2 fruit fly cellular contexts compared by ENCODE assay signal in genomic region chr3L:9691476-9691826, dm6.
TF ChIP-seq lines count a peak whose summit lies in the region.

No protein-coding gene starts in this region.

- TF ChIP-seq CTCF in whole organism, embryonic (GFP tag; optimal IDR thresholded peaks at IDR 0.05; lab: Kevin White, UChicago) = no peak

TF ChIP-seq in whole organism, adult, 20 proteins besides CTCF, POLR2A, EP300 and RAD21:
- TF ChIP-seq Mnt (GFP tag; optimal IDR thresholded peaks at IDR 0.05; lab: Kevin White, UChicago) (peak; percentile 8), Hr96 (GFP tag; optimal IDR thresholded peaks at IDR 0.05; lab: Kevin White, UChicago) (peak; percentile 8), Clk (GFP tag; optimal IDR thresholded peaks at IDR 0.05; lab: Kevin White, UChicago) (no peak), CG11617 (GFP tag; optimal IDR thresholded peaks at IDR 0.05; lab: Kevin White, UChicago) (no peak), toe (GFP tag; optimal IDR thresholded peaks at IDR 0.05; lab: Kevin White, UChicago) (no peak), Crg-1 (GFP tag; optimal IDR thresholded peaks at IDR 0.05; lab: Kevin White, UChicago) (no peak), CG12768 (GFP tag; optimal IDR thresholded peaks at IDR 0.05; lab: Kevin White, UChicago) (peak; percentile 57), cic (GFP tag; optimal IDR thresholded peaks at IDR 0.05; lab: Kevin White, UChicago) (peak; percentile 73)

TF ChIP-seq in whole organism, embryonic, 481 proteins besides CTCF, POLR2A, EP300 and RAD21:
- TF ChIP-seq caup (GFP tag; optimal IDR thresholded peaks at IDR 0.05; lab: Kevin White, UChicago; ENCODE audit: severe bottlenecking) (peak; percentile 12), Hey (tag; optimal IDR thresholded peaks at IDR 0.05; lab: Kevin White, UChicago) (peak; percentile 12), HLH3B (GFP tag; IDR thresholded peaks at IDR 0.05; lab: Robert Waterston, UW) (0 out of 2 replicates have a peak, but pooled peaks have one; percentile 17), YL-1 (GFP tag; optimal IDR thresholded peaks at IDR 0.05; lab: Kevin White, UChicago) (peak; percentile 7), Atf-2 (GFP tag; optimal IDR thresholded peaks at IDR 0.05; lab: Kevin White, UChicago) (no peak), vvl (GFP tag; IDR thresholded peaks at IDR 0.05; lab: Robert Waterston, UW) (no peak), MBD-R2 (GFP tag; IDR thresholded peaks at IDR 0.05; lab: Robert Waterston, UW) (0 out of 2 replicates have a peak, but pooled peaks have one; percentile 5), sug (tag; optimal IDR thresholded peaks at IDR 0.05; lab: Kevin White, UChicago) (peak; percentile 95), GATAe (GFP tag; conservative IDR thresholded peaks at IDR 0.05; lab: Robert Waterston, UW) (peak; percentile 90), schlank (tag; optimal IDR thresholded peaks at IDR 0.05; lab: Kevin White, UChicago) (no peak), sd (tag; optimal IDR thresholded peaks at IDR 0.05; lab: Kevin White, UChicago) (peak; percentile 66), Ravus (GFP tag; IDR thresholded peaks at IDR 0.05; lab: Robert Waterston, UW) (no peak), CG10366 (GFP tag; IDR thresholded peaks at IDR 0.05; lab: Robert Waterston, UW) (no peak), grn (GFP tag; optimal IDR thresholded peaks at IDR 0.05; lab: Kevin White, UChicago) (peak; percentile 85), Adf1 (GFP tag; IDR thresholded peaks at IDR 0.05; lab: Robert Waterston, UW) (peak; percentile 4; the same call in 1 of the 2 replicates), CG3281 (GFP tag; optimal IDR thresholded peaks at IDR 0.05; lab: Kevin White, UChicago) (peak; percentile 7), Oaz (GFP tag; IDR thresholded peaks at IDR 0.05; lab: Robert Waterston, UW) (no peak), sqz (GFP tag; optimal IDR thresholded peaks at IDR 0.05; lab: Kevin White, UChicago) (peak; percentile 55), exex (tag; optimal IDR thresholded peaks at IDR 0.05; lab: Kevin White, UChicago) (peak; percentile 97), CG18011 (GFP tag; optimal IDR thresholded peaks at IDR 0.05; lab: Kevin White, UChicago) (peak; percentile 96), CG6791 (GFP tag; IDR thresholded peaks at IDR 0.05; lab: Robert Waterston, UW; ENCODE audit: partially characterized antibody) (0 out of 3 replicates have a peak, but pooled peaks have one; percentile 40), Ets65A (GFP tag; lab: Kevin White, UChicago) (peak; percentile 24), cwo (GFP tag; optimal IDR thresholded peaks at IDR 0.05; lab: Kevin White, UChicago) (peak; percentile 74), ftz-f1 (GFP tag; optimal IDR thresholded peaks at IDR 0.05; lab: Kevin White, UChicago) (peak; percentile 51), onecut (GFP tag; IDR thresholded peaks at IDR 0.05; lab: Robert Waterston, UW) (peak; percentile 70), HmgZ (tag; optimal IDR thresholded peaks at IDR 0.05; lab: Kevin White, UChicago) (peak; percentile 53), pfk (GFP tag; optimal IDR thresholded peaks at IDR 0.05; lab: Kevin White, UChicago) (peak; percentile 20), lab (GFP tag; optimal IDR thresholded peaks at IDR 0.05; lab: Kevin White, UChicago) (peak; percentile 63), mirr (GFP tag; optimal IDR thresholded peaks at IDR 0.05; lab: Kevin White, UChicago) (peak; percentile 89), Gsc (GFP tag; IDR thresholded peaks at IDR 0.05; lab: Robert Waterston, UW) (no peak), so (GFP tag; IDR thresholded peaks at IDR 0.05; lab: Robert Waterston, UW) (no peak), bigmax (GFP tag; optimal IDR thresholded peaks at IDR 0.05; lab: Kevin White, UChicago) (peak; percentile 12), CG34376 (GFP tag; optimal IDR thresholded peaks at IDR 0.05; lab: Kevin White, UChicago) (peak; percentile 93), gro (GFP tag; optimal IDR thresholded peaks at IDR 0.05; lab: Kevin White, UChicago) (peak; percentile 60), CG18599 (GFP tag; optimal IDR thresholded peaks at IDR 0.05; lab: Kevin White, UChicago) (peak; percentile 27), CG10543 (GFP tag; optimal IDR thresholded peaks at IDR 0.05; lab: Kevin White, UChicago) (peak; percentile 51), row (GFP tag; IDR thresholded peaks at IDR 0.05; lab: Robert Waterston, UW) (peak; percentile 5; the same call in 1 of the 3 replicates)
